Worm (Caenorhabditis elegans): ENCODE measurements around the gene K02E7.4.
"Not testable (repeated sequence)": the region's sequence is repeated elsewhere in the genome, so short reads cannot be mapped to it uniquely, and the experiment has no call there.

K02E7.4 gene

ce11 chrII:1060702-1061101 lies 11.5 kb upstream of the K02E7.4 start, which contains the start of gene btb-10:
Gene btb-10 (minus strand): TSS chrII:1060802.
- not testable (repeated sequence) for TF ChIP-seq elt-2, unc-42, pha-2 (tag; optimal IDR thresholded peaks at IDR 0.05)

DNA sequence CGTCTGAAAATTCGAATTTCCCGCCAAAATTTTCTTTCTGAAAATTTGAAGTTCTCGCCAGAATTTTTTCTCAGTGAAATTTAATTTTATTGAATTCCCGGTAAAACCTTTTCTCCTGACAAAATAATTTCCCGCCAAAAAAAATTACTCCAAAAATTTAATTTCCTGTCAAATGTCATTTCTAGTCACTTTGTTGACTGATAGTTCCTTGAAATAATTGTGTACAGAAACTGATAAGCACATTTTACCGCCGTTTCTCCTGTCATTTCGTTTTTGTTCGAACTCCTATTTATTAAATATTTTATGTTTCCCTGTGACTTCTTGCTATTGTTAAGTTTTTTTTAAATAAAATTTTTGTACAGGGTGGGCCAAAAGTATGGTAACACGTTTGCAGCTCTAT lies 8.3 kb upstream of the K02E7.4 start:
- TF ChIP-seq eyg-1 (tag; optimal IDR thresholded peaks at IDR 0.05) (no peak), pha-2 (tag; optimal IDR thresholded peaks at IDR 0.05) (no peak), ttx-3 (tag; optimal IDR thresholded peaks at IDR 0.05) (no peak), lim-6 (tag; optimal IDR thresholded peaks at IDR 0.05) (no peak), ceh-24 (tag; optimal IDR thresholded peaks at IDR 0.05) (no peak), ref-2 (tag; optimal IDR thresholded peaks at IDR 0.05) (no peak), pat-9 (tag; optimal IDR thresholded peaks at IDR 0.05) (no peak), ceh-31 (tag; optimal IDR thresholded peaks at IDR 0.05) (no peak), nhr-11 (tag; optimal IDR thresholded peaks at IDR 0.05) (no peak), lin-11 (tag; optimal IDR thresholded peaks at IDR 0.05) (no peak), pax-1 (tag; optimal IDR thresholded peaks at IDR 0.05) (no peak), ztf-16 (tag; optimal IDR thresholded peaks at IDR 0.05) (no peak), ahr-1 (tag; optimal IDR thresholded peaks at IDR 0.05) (no peak), pag-3 (tag; optimal IDR thresholded peaks at IDR 0.05; ENCODE audit: borderline replicate concordance) (no peak), hlh-6 (tag; optimal IDR thresholded peaks at IDR 0.05) (no peak), ceh-18 (tag; optimal IDR thresholded peaks at IDR 0.05) (no peak)

ce11 chrII:1066907-1067306 lies 5.3 kb upstream of the K02E7.4 start, which contains the start of gene K02E7.10:
Gene K02E7.10 (minus strand): TSS chrII:1067007.
- TF ChIP-seq zip-5 (tag; optimal IDR thresholded peaks at IDR 0.05): no peak
- no peak for TF ChIP-seq nhr-11 (tag; optimal IDR thresholded peaks at IDR 0.05)
- TF ChIP-seq pax-1 (tag; optimal IDR thresholded peaks at IDR 0.05): no peak
- no peak for TF ChIP-seq ceh-30 (tag; optimal IDR thresholded peaks at IDR 0.05)
- no peak for TF ChIP-seq hlh-15 (tag; optimal IDR thresholded peaks at IDR 0.05)
- no peak for TF ChIP-seq nhr-232 (tag; optimal IDR thresholded peaks at IDR 0.05)
- no peak for TF ChIP-seq ama-1 (optimal IDR thresholded peaks at IDR 0.05)
- no peak for TF ChIP-seq fkh-10 (GFP tag; optimal IDR thresholded peaks at IDR 0.05)
- no peak for TF ChIP-seq ceh-48 (tag; optimal IDR thresholded peaks at IDR 0.05)

DNA sequence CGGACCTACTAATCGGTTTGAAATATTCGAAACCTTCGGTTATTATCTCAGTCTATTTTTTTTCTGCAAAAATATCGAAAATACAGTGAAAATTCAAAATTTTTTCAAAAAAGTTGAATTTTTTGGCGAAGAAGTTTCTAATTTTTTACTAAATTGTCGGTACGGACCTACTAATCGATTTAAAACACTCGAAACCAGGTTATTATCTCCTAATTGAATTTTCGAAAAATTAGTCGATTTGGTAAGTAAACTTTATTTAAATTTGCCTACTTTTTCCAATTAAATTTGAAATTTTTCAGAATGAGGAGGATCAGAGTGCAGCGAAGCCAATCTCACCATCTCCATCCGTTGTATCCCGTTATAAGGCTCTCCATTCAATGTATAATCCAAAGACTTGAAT lies 1.3 kb upstream of the K02E7.4 start, which contains the start of gene K02E7.12:
K02E7.12 (plus strand) TSS at position 301 of the 400 bp plus-strand sequence.
- TF ChIP-seq T23F11.4 (GFP tag; optimal IDR thresholded peaks at IDR 0.05): no peak
- no peak for TF ChIP-seq unc-86 (tag; optimal IDR thresholded peaks at IDR 0.05)
- no peak for TF ChIP-seq dve-1 (tag; optimal IDR thresholded peaks at IDR 0.05)
- TF ChIP-seq ceh-34 (tag; optimal IDR thresholded peaks at IDR 0.05): no peak
- no peak for TF ChIP-seq sdc-2 (tag; optimal IDR thresholded peaks at IDR 0.05)
- TF ChIP-seq syd-9 (tag; optimal IDR thresholded peaks at IDR 0.05): no peak
- TF ChIP-seq lim-6 (tag; optimal IDR thresholded peaks at IDR 0.05): no peak
- TF ChIP-seq ama-1 (optimal IDR thresholded peaks at IDR 0.05): no peak
- TF ChIP-seq unc-42 (tag; optimal IDR thresholded peaks at IDR 0.05): no peak
- no peak for TF ChIP-seq hlh-15 (tag; optimal IDR thresholded peaks at IDR 0.05)
- TF ChIP-seq gmeb-2 (tag; optimal IDR thresholded peaks at IDR 0.05): no peak
- TF ChIP-seq madf-2 (tag; optimal IDR thresholded peaks at IDR 0.05): no peak
- no peak for TF ChIP-seq nhr-232 (tag; optimal IDR thresholded peaks at IDR 0.05)
- no peak for TF ChIP-seq dmd-4 (tag; optimal IDR thresholded peaks at IDR 0.05; ENCODE audit: borderline replicate concordance)
- TF ChIP-seq sox-2 (GFP tag; IDR thresholded peaks at IDR 0.05): no peak
- TF ChIP-seq nhr-11 (tag; optimal IDR thresholded peaks at IDR 0.05): no peak
- TF ChIP-seq K02D7.2 (tag; optimal IDR thresholded peaks at IDR 0.05): no peak
- no peak for TF ChIP-seq mec-3 (tag; optimal IDR thresholded peaks at IDR 0.05; ENCODE audit: borderline replicate concordance)
- TF ChIP-seq elt-4 (tag; optimal IDR thresholded peaks at IDR 0.05): no peak
- TF ChIP-seq sox-4 (tag; optimal IDR thresholded peaks at IDR 0.05): no peak

All from whole organism, late embryonic.